Worm (Caenorhabditis elegans) whole organism, L4 larva: ENCODE measurements around the gene C41G11.1.

ENCODE experiments used
- attf-4 ChIP-seq: sonication (generic microtip); optimal IDR thresholded peaks from 3 replicates; lab custom pipeline; 2017; ENCODE audit warnings: missing biosample characterization, missing genetic modification characterization
- daf-12 ChIP-seq: fragments of 150-350 bp; optimal IDR thresholded peaks from 2 replicates; lab custom pipeline; 2014; ENCODE audit warnings: missing biosample characterization, missing genetic modification reagents, missing genetic modification characterization
- lin-13 ChIP-seq: fragments of 150-350 bp; optimal IDR thresholded peaks from 2 replicates; lab custom pipeline; 2014; ENCODE audit warnings: missing biosample characterization, missing genetic modification reagents, missing genetic modification characterization

- no peak for TF ChIP-seq lin-13 (GFP tag; lab: Kevin White, UChicago)
- no peak for TF ChIP-seq daf-12 (tag; lab: Kevin White, UChicago)
- TF ChIP-seq attf-4 (tag; lab: Kevin White, UChicago): no peak
Measured at ce11 chrX:5697208-5697607, 22.8 kb downstream of the C41G11.1 start, which contains the start of gene W01C8.5.
